Fruit fly (Drosophila melanogaster) whole organism, embryonic: ENCODE results near the gene CG13896.

Experiments
- B-H1 ChIP-seq: fragments of 200-800 bp; sonication (Bioruptor generic); IDR thresholded peaks from 3 replicates; pipeline ENCODE4 v1.3.6; 2022; ENCODE audit warnings: missing biosample characterization, missing genetic modification characterization
- B-H2 ChIP-seq: fragments of 200-800 bp; sonication (Bioruptor generic); optimal IDR thresholded peaks from 2 replicates; lab custom pipeline; 2018; ENCODE audit warnings: missing biosample characterization, mild to moderate bottlenecking, missing genetic modification characterization
- CG10979 ChIP-seq: fragments of 200-800 bp; sonication (Bioruptor generic); optimal IDR thresholded peaks from 2 replicates; lab custom pipeline; 2018; ENCODE audit warnings: missing biosample characterization, mild to moderate bottlenecking, missing genetic modification characterization, moderate library complexity
- CG11398 ChIP-seq: fragments of 200-800 bp; sonication (Bioruptor generic); optimal IDR thresholded peaks from 2 replicates; lab custom pipeline; 2016; ENCODE audit warnings: missing biosample characterization, missing genetic modification characterization
- CG12219 ChIP-seq: fragments of 200-800 bp; sonication (Bioruptor generic); optimal IDR thresholded peaks from 3 replicates; lab custom pipeline; 2018; ENCODE audit warnings: missing biosample characterization, mild to moderate bottlenecking, missing genetic modification characterization
- CG12299 ChIP-seq: fragments of 200-800 bp; sonication (Bioruptor generic); optimal IDR thresholded peaks from 2 replicates; lab custom pipeline; 2018; ENCODE audit warnings: missing biosample characterization, mild to moderate bottlenecking, missing genetic modification characterization
- CG12659 ChIP-seq: fragments of 200-800 bp; sonication (Bioruptor generic); optimal IDR thresholded peaks from 3 replicates; lab custom pipeline; 2017; ENCODE audit warnings: mild to moderate bottlenecking, missing biosample characterization, missing genetic modification reagents, missing genetic modification characterization
- CG13894 ChIP-seq: fragments of 200-800 bp; sonication (Bioruptor generic); optimal IDR thresholded peaks from 3 replicates; lab custom pipeline; 2018; ENCODE audit warnings: missing biosample characterization, mild to moderate bottlenecking, missing genetic modification characterization, moderate library complexity
- CG14050 ChIP-seq: fragments of 200-800 bp; sonication (Bioruptor generic); IDR thresholded peaks from 3 replicates; pipeline ENCODE4 v1.3.6; 2022; ENCODE audit warnings: missing biosample characterization, missing genetic modification characterization
- CG17359 ChIP-seq: fragments of 200-800 bp; sonication (Bioruptor generic); optimal IDR thresholded peaks from 3 replicates; lab custom pipeline; 2018; ENCODE audit warnings: missing biosample characterization, mild to moderate bottlenecking, missing genetic modification characterization, moderate library complexity
- CG18599 ChIP-seq: fragments of 200-800 bp; sonication (Bioruptor generic); optimal IDR thresholded peaks from 3 replicates; lab custom pipeline; 2017; ENCODE audit warnings: missing biosample characterization, missing genetic modification characterization, mild to moderate bottlenecking, moderate library complexity, missing genetic modification reagents
- CG2120 ChIP-seq: fragments of 200-800 bp; sonication (Bioruptor generic); optimal IDR thresholded peaks from 3 replicates; lab custom pipeline; 2016; ENCODE audit warnings: missing biosample characterization, missing genetic modification characterization
- CG3281 ChIP-seq: fragments of 200-800 bp; sonication (Bioruptor generic); optimal IDR thresholded peaks from 3 replicates; lab custom pipeline; 2017; ENCODE audit warnings: missing biosample characterization, mild to moderate bottlenecking, missing genetic modification characterization
- CG6765 ChIP-seq: fragments of 200-800 bp; sonication (Bioruptor generic); optimal IDR thresholded peaks from 3 replicates; lab custom pipeline; 2017; ENCODE audit warnings: missing biosample characterization, mild to moderate bottlenecking, missing genetic modification characterization
- CG7928 ChIP-seq: fragments of 200-800 bp; sonication (Bioruptor generic); optimal IDR thresholded peaks from 2 replicates; lab custom pipeline; 2017; ENCODE audit warnings: missing biosample characterization, mild to moderate bottlenecking, missing genetic modification characterization
- CG7987 ChIP-seq: fragments of 200-800 bp; sonication (Bioruptor generic); optimal IDR thresholded peaks from 2 replicates; lab custom pipeline; 2018; ENCODE audit warnings: missing biosample characterization, mild to moderate bottlenecking, missing genetic modification characterization, moderate library complexity
- CG8388 ChIP-seq: fragments of 200-800 bp; sonication (Bioruptor generic); optimal IDR thresholded peaks from 2 replicates; lab custom pipeline; 2019; ENCODE audit warnings: missing biosample characterization, mild to moderate bottlenecking, missing genetic modification characterization, moderate library complexity
- D ChIP-seq, 2 experiments: fragments of 200-800 bp in 1 of 2; fragments of >200 bp in 1 of 2; sonication (Bioruptor generic) in 1 of 2; optimal IDR thresholded peaks; 2 replicates in 1 of 2; 3 replicates in 1 of 2; lab custom pipeline; 2017; ENCODE audit warnings: mild to moderate bottlenecking in 1 of 2, missing biosample characterization in 1 of 2, missing genetic modification characterization in 1 of 2, missing genetic modification reagents in 1 of 2
- Doc3 ChIP-seq: fragments of 200-800 bp; sonication (Bioruptor generic); IDR thresholded peaks from 3 replicates; pipeline ENCODE4 v1.3.6; 2022; ENCODE audit warnings: missing biosample characterization, missing genetic modification characterization; ENCODE audit not compliant: partially characterized antibody
- E2f2 ChIP-seq: fragments of 200-800 bp; sonication (Bioruptor generic); IDR thresholded peaks from 2 replicates; pipeline ENCODE4 v1.3.6; 2022; ENCODE audit warnings: missing biosample characterization, missing genetic modification characterization
- Lhr ChIP-seq: fragments of 200-800 bp; sonication (Bioruptor generic); optimal IDR thresholded peaks from 3 replicates; lab custom pipeline; 2017; ENCODE audit warnings: mild to moderate bottlenecking, missing biosample characterization, missing genetic modification reagents, missing genetic modification characterization
- Poxn ChIP-seq: fragments of 200-800 bp; sonication (Bioruptor generic); IDR thresholded peaks from 2 replicates; pipeline ENCODE4 v1.3.6; 2022; ENCODE audit warnings: missing biosample characterization, missing genetic modification characterization
- ac ChIP-seq: fragments of 200-800 bp; sonication (Bioruptor generic); optimal IDR thresholded peaks from 3 replicates; lab custom pipeline; 2017; ENCODE audit warnings: missing biosample characterization, mild to moderate bottlenecking, missing genetic modification characterization
- cg ChIP-seq: fragments of 200-800 bp; sonication (Bioruptor generic); optimal IDR thresholded peaks from 3 replicates; lab custom pipeline; 2019; ENCODE audit warnings: missing biosample characterization, mild to moderate bottlenecking, missing genetic modification characterization, moderate library complexity
- ci ChIP-seq: fragments of 200-800 bp; sonication (Bioruptor generic); IDR thresholded peaks from 3 replicates; pipeline ENCODE4 v1.3.6; 2022; ENCODE audit warnings: missing biosample characterization, missing genetic modification characterization
- dm ChIP-seq: fragments of 200-800 bp; sonication (Bioruptor generic); optimal IDR thresholded peaks from 3 replicates; lab custom pipeline; 2016; ENCODE audit warnings: missing biosample characterization, missing genetic modification characterization
- esg ChIP-seq: fragments of 200-800 bp; sonication (Bioruptor generic); conservative IDR thresholded peaks from 2 replicates; pipeline ENCODE4 v1.3.6; 2022; ENCODE audit warnings: missing biosample characterization, missing genetic modification characterization
- lov ChIP-seq, 2 experiments: fragments of 200-800 bp in 1 of 2; fragments of >200 bp in 1 of 2; sonication (Bioruptor generic) in 1 of 2; IDR thresholded peaks in 1 of 2; optimal IDR thresholded peaks in 1 of 2; 2 replicates in 1 of 2; 3 replicates in 1 of 2; pipeline versions ENCODE4 v1.3.6 to Lab custom; 2017 to 2022; ENCODE audit warnings: missing biosample characterization in 1 of 2, missing genetic modification characterization in 1 of 2
- org-1 ChIP-seq: fragments of 200-800 bp; sonication (Bioruptor generic); optimal IDR thresholded peaks from 2 replicates; lab custom pipeline; 2017; ENCODE audit warnings: missing biosample characterization, missing genetic modification characterization
- pb ChIP-seq: fragments of 200-800 bp; sonication (Bioruptor generic); optimal IDR thresholded peaks from 3 replicates; lab custom pipeline; 2016; ENCODE audit warnings: missing biosample characterization, missing genetic modification characterization
- pho ChIP-seq: fragments of 200-800 bp; sonication (Bioruptor generic); optimal IDR thresholded peaks from 2 replicates; lab custom pipeline; 2016; ENCODE audit warnings: missing biosample characterization, missing genetic modification characterization
- pnt ChIP-seq: fragments of 200-800 bp; sonication (Bioruptor generic); optimal IDR thresholded peaks from 3 replicates; lab custom pipeline; 2016; ENCODE audit warnings: missing biosample characterization, missing genetic modification characterization
- sd ChIP-seq: fragments of 200-800 bp; sonication (Bioruptor generic); optimal IDR thresholded peaks from 3 replicates; lab custom pipeline; 2018; ENCODE audit warnings: missing biosample characterization, mild to moderate bottlenecking, missing genetic modification characterization, moderate library complexity
- sens ChIP-seq: fragments of 200-800 bp; sonication (Bioruptor generic); peaks from one replicate; lab custom pipeline; 2016; ENCODE audit warnings: missing biosample characterization, missing genetic modification characterization
- shn ChIP-seq: fragments of 200-800 bp; sonication (Bioruptor generic); optimal IDR thresholded peaks from 3 replicates; lab custom pipeline; 2016; ENCODE audit warnings: missing biosample characterization, missing genetic modification characterization
- slbo ChIP-seq: fragments of 200-800 bp; sonication (Bioruptor generic); IDR thresholded peaks from 2 replicates; pipeline ENCODE4 v1.3.6; 2022; ENCODE audit warnings: missing biosample characterization, missing genetic modification characterization
- so ChIP-seq: fragments of 200-800 bp; sonication (Bioruptor generic); IDR thresholded peaks from 3 replicates; pipeline ENCODE4 v1.3.6; 2022; ENCODE audit warnings: missing biosample characterization, missing genetic modification characterization
- sqz ChIP-seq: fragments of 200-800 bp; sonication (Bioruptor generic); optimal IDR thresholded peaks from 3 replicates; lab custom pipeline; 2018; ENCODE audit warnings: missing biosample characterization, mild to moderate bottlenecking, missing genetic modification characterization
- tap ChIP-seq: fragments of 200-800 bp; optimal IDR thresholded peaks from 3 replicates; lab custom pipeline; 2019; ENCODE audit warnings: missing biosample characterization, mild to moderate bottlenecking, missing genetic modification characterization, moderate library complexity
- tin ChIP-seq: fragments of 200-800 bp; sonication (Bioruptor generic); optimal IDR thresholded peaks from 3 replicates; lab custom pipeline; 2016; ENCODE audit warnings: missing biosample characterization, missing genetic modification characterization
- tll ChIP-seq, 2 experiments: fragments of 200-800 bp in 1 of 2; fragments of >200 bp in 1 of 2; sonication (Bioruptor generic) in 1 of 2; optimal IDR thresholded peaks; 2 replicates each; lab custom pipeline; 2017 to 2019; ENCODE audit warnings: missing biosample characterization in 2 of 2, missing genetic modification characterization in 2 of 2, mild to moderate bottlenecking in 1 of 2, moderate library complexity in 1 of 2
- trh ChIP-seq: fragments of 200-800 bp; sonication (Bioruptor generic); optimal IDR thresholded peaks from 2 replicates; lab custom pipeline; 2016; ENCODE audit warnings: missing biosample characterization, missing genetic modification characterization
- z ChIP-seq: fragments of 200-800 bp; sonication (Bioruptor generic); IDR thresholded peaks from 3 replicates; pipeline ENCODE4 v1.3.6; 2022; ENCODE audit warnings: missing biosample characterization, missing genetic modification characterization
- zen ChIP-seq: fragments of 200-800 bp; sonication (Bioruptor generic); optimal IDR thresholded peaks from 3 replicates; lab custom pipeline; 2018; ENCODE audit warnings: missing biosample characterization, mild to moderate bottlenecking, missing genetic modification characterization, moderate library complexity

Gene CG13896

dm6 chr3L:732290-732954 lies 20.8 kb upstream of the CG13896 start (continued):
- TF ChIP-seq CG13894 (tag; lab: Kevin White, UChicago) (no peak), cg (peak; percentile 27), lov (optimal IDR thresholded peaks at IDR 0.05; lab: Kevin White, UChicago) (no peak), lov (GFP tag; IDR thresholded peaks at IDR 0.05; lab: Robert Waterston, UW) (no peak), slbo (GFP tag; lab: Robert Waterston, UW) (no peak), sens (GFP tag; lab: Kevin White, UChicago) (peak; percentile 65), CG2120 (GFP tag; lab: Kevin White, UChicago) (no peak), E2f2 (GFP tag; lab: Robert Waterston, UW) (no peak), CG3281 (no peak), CG12219 (no peak), dm (GFP tag; lab: Kevin White, UChicago) (no peak), z (GFP tag; lab: Robert Waterston, UW) (peak; percentile 65; the same call in 1 of the 3 replicates), Lhr (GFP tag; lab: Kevin White, UChicago) (no peak), CG10979 (tag; lab: Kevin White, UChicago) (no peak), B-H2 (GFP tag; lab: Kevin White, UChicago) (no peak), ac (peak; percentile 22), tin (no peak), CG17359 (tag; lab: Kevin White, UChicago) (peak; percentile 7), tll (GFP tag; optimal IDR thresholded peaks at IDR 0.05; lab: Kevin White, UChicago) (peak in 1 of 2 experiments; percentile 88), CG12299 (no peak), tap (tag; lab: Kevin White, UChicago) (no peak), CG6765 (GFP tag; lab: Kevin White, UChicago) (no peak), D (optimal IDR thresholded peaks at IDR 0.05; lab: Kevin White, UChicago) (no peak), D (GFP tag; optimal IDR thresholded peaks at IDR 0.05; lab: Kevin White, UChicago) (no peak), CG14050 (GFP tag; lab: Robert Waterston, UW) (no peak), CG7987 (no peak), pnt (no peak), trh (no peak), ci (GFP tag; lab: Robert Waterston, UW) (peak; percentile 48; the same call in 1 of the 3 replicates), so (no peak), zen (tag; lab: Kevin White, UChicago) (peak; percentile 52), pho (GFP tag; lab: Kevin White, UChicago) (no peak), sd (tag; lab: Kevin White, UChicago) (no peak), CG7928 (GFP tag; lab: Kevin White, UChicago) (no peak), shn (GFP tag; lab: Kevin White, UChicago) (no peak), esg (GFP tag; lab: Robert Waterston, UW) (no peak)
- TF ChIP-seq, all 482 proteins: peak for 14

- TF ChIP-seq Doc3 (GFP tag; lab: Robert Waterston, UW) (no peak), org-1 (no peak), CG12659 (no peak), sqz (GFP tag; lab: Kevin White, UChicago) (no peak), B-H1 (GFP tag; lab: Robert Waterston, UW) (no peak), CG18599 (GFP tag; lab: Kevin White, UChicago) (no peak), pb (GFP tag; lab: Kevin White, UChicago) (no peak), CG8388 (no peak), CG11398 (GFP tag; lab: Kevin White, UChicago) (no peak), Poxn (no peak)
These were observed 19.8 kb upstream of the CG13896 start for dm6 chr3L:731469-731868.
